Worm (Caenorhabditis elegans) whole organism, L4 larva: ENCODE measurements around the gene znf-782.
A peak's percentile ranks its signal among the peaks of the same experiment; 100 is the strongest.

ENCODE experiments used
- D1046.2 ChIP-seq: fragments of 200-800 bp; sonication (Bioruptor generic); IDR thresholded peaks from 2 replicates; pipeline ENCODE4 v1.3.6; 2022; ENCODE audit warnings: missing genetic modification characterization, missing compliant biosample characterization
- F10B5.3 ChIP-seq: sonication (generic microtip); optimal IDR thresholded peaks from 2 replicates; lab custom pipeline; 2016; ENCODE audit warnings: mild to moderate bottlenecking, missing genetic modification characterization, missing compliant biosample characterization
- Y48G9A.11 ChIP-seq: fragments of 200-800 bp; sonication (Bioruptor generic); IDR thresholded peaks from 2 replicates; pipeline ENCODE4 v1.3.6; 2022; ENCODE audit warnings: missing genetic modification reagents, missing genetic modification characterization, missing compliant biosample characterization
- Y5F2A.4 ChIP-seq: fragments of 200-800 bp; sonication (Bioruptor generic); optimal IDR thresholded peaks from 2 replicates; lab custom pipeline; 2018; ENCODE audit warnings: mild to moderate bottlenecking, missing genetic modification characterization, missing compliant biosample characterization
- aha-1 ChIP-seq: fragments of 150-350 bp; peaks from one replicate; lab custom pipeline; 2014; ENCODE audit warnings: missing biosample characterization, missing genetic modification characterization
- aly-2 ChIP-seq: sonication (generic microtip); optimal IDR thresholded peaks from 2 replicates; lab custom pipeline; 2018; ENCODE audit warnings: missing biosample characterization, missing genetic modification characterization
- arid-1 ChIP-seq: fragments of 200-800 bp; sonication (Bioruptor generic); conservative IDR thresholded peaks from 2 replicates; pipeline ENCODE4 v1.3.6; 2022; ENCODE audit warnings: missing genetic modification reagents, missing genetic modification characterization, missing compliant biosample characterization
- ceh-20 ChIP-seq: fragments of 200-800 bp; sonication (Bioruptor generic); IDR thresholded peaks from 2 replicates; pipeline ENCODE4 v1.3.6; 2022; ENCODE audit warnings: missing genetic modification reagents, missing genetic modification characterization, missing compliant biosample characterization
- ceh-28 ChIP-seq: fragments of 150-350 bp; optimal IDR thresholded peaks from 2 replicates; lab custom pipeline; 2014; ENCODE audit warnings: missing biosample characterization, missing genetic modification reagents, missing genetic modification characterization
- ceh-32 ChIP-seq: sonication (generic microtip); optimal IDR thresholded peaks from 2 replicates; lab custom pipeline; 2016; ENCODE audit warnings: mild to moderate bottlenecking, missing genetic modification characterization, missing compliant biosample characterization; ENCODE audit not compliant: poor library complexity
- daf-19 ChIP-seq: fragments of 200-800 bp; sonication (Bioruptor generic); conservative IDR thresholded peaks from 2 replicates; pipeline ENCODE4 v1.3.6; 2022; ENCODE audit warnings: missing genetic modification characterization, missing compliant biosample characterization
- dpl-1 ChIP-seq: fragments of 150-350 bp; optimal IDR thresholded peaks from 2 replicates; lab custom pipeline; 2014; ENCODE audit warnings: missing biosample characterization, missing genetic modification reagents, missing genetic modification characterization
- duxl-1 ChIP-seq: sonication (generic microtip); optimal IDR thresholded peaks from 2 replicates; lab custom pipeline; 2016; ENCODE audit warnings: mild to moderate bottlenecking, missing genetic modification characterization, moderate library complexity, missing compliant biosample characterization; ENCODE audit not compliant: poor library complexity
- egl-43 ChIP-seq: fragments of 200-800 bp; sonication (Bioruptor generic); IDR thresholded peaks from 2 replicates; pipeline ENCODE4 v1.3.6; 2022; ENCODE audit warnings: missing genetic modification reagents, missing genetic modification characterization, missing compliant biosample characterization
- fos-1 ChIP-seq: fragments of 150-350 bp; optimal IDR thresholded peaks from 2 replicates; lab custom pipeline; 2014; ENCODE audit warnings: missing biosample characterization, missing genetic modification characterization
- hlh-30 ChIP-seq: sonication (generic microtip); optimal IDR thresholded peaks from 2 replicates; lab custom pipeline; 2017; ENCODE audit warnings: antibody characterized with exemption, mild to moderate bottlenecking, missing genetic modification characterization, missing compliant biosample characterization; ENCODE audit not compliant: insufficient read depth
- jun-1 ChIP-seq: fragments of 150-350 bp; optimal IDR thresholded peaks from 2 replicates; lab custom pipeline; 2014; ENCODE audit warnings: missing biosample characterization, missing genetic modification reagents, missing genetic modification characterization
- lim-7 ChIP-seq: fragments of 200-800 bp; sonication (Bioruptor generic); IDR thresholded peaks from 2 replicates; pipeline ENCODE4 v1.3.6; 2022; ENCODE audit warnings: missing genetic modification characterization, missing compliant biosample characterization
- lin-1 ChIP-seq: fragments of 200-800 bp; sonication (Bioruptor generic); IDR thresholded peaks from 2 replicates; pipeline ENCODE4 v1.3.6; 2022; ENCODE audit warnings: missing genetic modification reagents, missing genetic modification characterization, missing compliant biosample characterization
- lin-13 ChIP-seq: fragments of 150-350 bp; optimal IDR thresholded peaks from 2 replicates; lab custom pipeline; 2014; ENCODE audit warnings: missing biosample characterization, missing genetic modification reagents, missing genetic modification characterization
- lin-15B ChIP-seq: fragments of 150-350 bp; sonication (generic microtip); optimal IDR thresholded peaks from 3 replicates; lab custom pipeline; 2014; ENCODE audit warnings: missing biosample characterization, missing genetic modification characterization
- lin-29 ChIP-seq: fragments of 200-800 bp; sonication (Bioruptor generic); IDR thresholded peaks from 2 replicates; pipeline ENCODE4 v1.3.6; 2022; ENCODE audit warnings: missing genetic modification reagents, missing genetic modification characterization, missing compliant biosample characterization
- lin-38 ChIP-seq: fragments of 200-800 bp; sonication (Bioruptor generic); IDR thresholded peaks from 2 replicates; pipeline ENCODE4 v1.3.6; 2022; ENCODE audit warnings: missing genetic modification reagents, missing genetic modification characterization, missing compliant biosample characterization
- madf-5 ChIP-seq, 2 experiments: fragments of 200-800 bp; sonication (Bioruptor generic); IDR thresholded peaks; 2 replicates each; pipeline ENCODE4 v1.3.6; 2022; ENCODE audit warnings: missing compliant biosample characterization in 2 of 2, missing genetic modification characterization in 2 of 2
- mes-2 ChIP-seq: sonication (generic microtip); optimal IDR thresholded peaks from 2 replicates; lab custom pipeline; 2016; ENCODE audit warnings: missing genotype, mild to moderate bottlenecking, missing genetic modification characterization, missing compliant biosample characterization; ENCODE audit not compliant: poor library complexity, severe bottlenecking
- nhr-237 ChIP-seq: sonication (generic microtip); optimal IDR thresholded peaks from 2 replicates; lab custom pipeline; 2017; ENCODE audit warnings: missing biosample characterization, missing genetic modification characterization
- nhr-25 ChIP-seq: sonication (generic microtip); optimal IDR thresholded peaks from 2 replicates; lab custom pipeline; 2017; ENCODE audit warnings: missing genetic modification characterization, mild to moderate bottlenecking, missing compliant biosample characterization, antibody characterized with exemption, moderate library complexity, borderline replicate concordance; ENCODE audit not compliant: insufficient read depth
- nhr-42 ChIP-seq: fragments of 200-800 bp; sonication (Bioruptor generic); IDR thresholded peaks from 2 replicates; pipeline ENCODE4 v1.3.6; 2022; ENCODE audit warnings: missing genetic modification characterization, missing compliant biosample characterization
- nhr-76 ChIP-seq: fragments of 150-350 bp; optimal IDR thresholded peaks from 2 replicates; lab custom pipeline; 2014; ENCODE audit warnings: missing biosample characterization, missing genetic modification characterization
- nhr-77 ChIP-seq: fragments of 150-350 bp; optimal IDR thresholded peaks from 2 replicates; lab custom pipeline; 2014; ENCODE audit warnings: missing biosample characterization, missing genetic modification characterization
- pqm-1 ChIP-seq: sonication (generic microtip); optimal IDR thresholded peaks from 2 replicates; lab custom pipeline; 2017; ENCODE audit warnings: missing biosample characterization, missing genetic modification characterization
- sdz-12 ChIP-seq: fragments of 200-800 bp; sonication (Bioruptor generic); optimal IDR thresholded peaks from 2 replicates; lab custom pipeline; 2018; ENCODE audit warnings: mild to moderate bottlenecking, missing genetic modification characterization, missing compliant biosample characterization
- set-16 ChIP-seq: fragments of 200-800 bp; sonication (Bioruptor generic); IDR thresholded peaks from 2 replicates; pipeline ENCODE4 v1.3.6; 2022; ENCODE audit warnings: missing genetic modification reagents, missing genetic modification characterization, missing compliant biosample characterization
- skn-1 ChIP-seq: fragments of 150-350 bp; optimal IDR thresholded peaks from 2 replicates; lab custom pipeline; 2014; ENCODE audit warnings: missing biosample characterization, missing genetic modification characterization
- snpc-1.2 ChIP-seq: fragments of 200-800 bp; sonication (Bioruptor generic); IDR thresholded peaks from 2 replicates; pipeline ENCODE4 v1.3.6; 2022; ENCODE audit warnings: missing genetic modification reagents, missing genetic modification characterization, missing compliant biosample characterization
- spr-1 ChIP-seq: sonication (generic microtip); optimal IDR thresholded peaks from 2 replicates; lab custom pipeline; 2016; ENCODE audit warnings: mild to moderate bottlenecking, missing genetic modification characterization, missing compliant biosample characterization
- tag-97 ChIP-seq: fragments of 200-800 bp; sonication (Bioruptor generic); IDR thresholded peaks from 2 replicates; pipeline ENCODE4 v1.3.6; 2022; ENCODE audit warnings: missing genetic modification characterization, missing compliant biosample characterization
- unc-62 ChIP-seq, 3 experiments: fragments of 150-350 bp in 1 of 3; sonication (generic microtip); optimal IDR thresholded peaks in 2 of 3; peaks in 1 of 3; 1 replicate in 1 of 3; 2 replicates in 2 of 3; lab custom pipeline; 2014 to 2017; ENCODE audit warnings: missing biosample characterization in 3 of 3, missing genetic modification characterization in 3 of 3, missing genetic modification reagents in 3 of 3, missing genotype in 1 of 3
- zag-1 ChIP-seq: fragments of 150-350 bp; optimal IDR thresholded peaks from 2 replicates; lab custom pipeline; 2014; ENCODE audit warnings: missing biosample characterization, missing genetic modification characterization
- zip-11 ChIP-seq: fragments of 200-800 bp; sonication (Bioruptor generic); IDR thresholded peaks from 2 replicates; pipeline ENCODE4 v1.3.6; 2022; ENCODE audit warnings: missing genetic modification characterization, missing compliant biosample characterization

Gene znf-782

DNA sequence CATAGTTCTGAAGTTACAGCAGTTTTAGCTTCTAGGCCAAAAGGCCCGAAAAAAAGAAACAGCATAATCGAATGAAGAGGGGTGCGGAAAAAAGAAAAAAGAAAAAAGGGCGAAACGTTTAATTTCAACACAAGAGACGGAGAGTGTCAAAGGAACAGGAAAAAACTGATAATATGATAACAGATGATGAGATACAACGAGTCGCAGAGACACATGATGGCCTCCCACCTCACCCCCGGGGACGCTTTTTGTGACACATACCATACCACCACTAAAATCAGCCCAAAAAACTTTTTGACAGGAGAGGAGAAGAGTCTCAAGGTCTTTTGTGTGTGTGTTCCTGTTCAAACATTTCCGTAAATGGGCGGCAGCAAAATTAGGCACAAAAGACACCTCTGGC is 32.2 kb downstream of the znf-782 start (continued):
- TF ChIP-seq duxl-1 (tag; lab: Kevin White, UChicago) (no peak), ceh-20 (GFP tag; lab: Robert Waterston, UW) (no peak), F10B5.3 (tag; lab: Kevin White, UChicago) (no peak), hlh-30 (tag; lab: Kevin White, UChicago) (peak; percentile 88), mes-2 (peak; percentile 38), skn-1 (tag; lab: Kevin White, UChicago) (no peak), nhr-42 (GFP tag; lab: Robert Waterston, UW) (no peak), lin-13 (no peak)

DNA sequence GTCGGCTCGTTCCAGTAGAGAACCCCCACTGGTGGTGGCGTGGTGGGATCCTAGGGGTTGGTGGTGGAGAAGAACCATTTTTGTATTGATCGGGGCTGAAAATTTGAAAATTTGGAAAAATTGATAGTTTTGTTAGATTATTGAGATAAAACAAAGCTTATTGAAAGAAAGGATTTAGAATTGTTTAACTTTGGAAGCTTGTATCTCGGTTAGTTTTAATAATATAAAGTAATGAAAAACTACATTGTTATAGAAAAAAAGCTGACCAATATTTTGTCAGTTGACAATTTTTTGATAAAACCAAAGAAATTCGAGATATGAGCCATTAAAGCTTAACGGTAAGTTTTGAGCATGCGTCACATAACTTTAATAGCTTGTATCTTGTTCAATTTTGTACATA is 37.4 kb downstream of the znf-782 start, which contains the start of gene abhd-14:
TSS of gene abhd-14 (minus strand) at position 101 of the 400 bp plus-strand sequence.
- TF ChIP-seq nhr-76 (tag; lab: Kevin White, UChicago): no peak
- TF ChIP-seq pqm-1 (tag; lab: Kevin White, UChicago): no peak

DNA sequence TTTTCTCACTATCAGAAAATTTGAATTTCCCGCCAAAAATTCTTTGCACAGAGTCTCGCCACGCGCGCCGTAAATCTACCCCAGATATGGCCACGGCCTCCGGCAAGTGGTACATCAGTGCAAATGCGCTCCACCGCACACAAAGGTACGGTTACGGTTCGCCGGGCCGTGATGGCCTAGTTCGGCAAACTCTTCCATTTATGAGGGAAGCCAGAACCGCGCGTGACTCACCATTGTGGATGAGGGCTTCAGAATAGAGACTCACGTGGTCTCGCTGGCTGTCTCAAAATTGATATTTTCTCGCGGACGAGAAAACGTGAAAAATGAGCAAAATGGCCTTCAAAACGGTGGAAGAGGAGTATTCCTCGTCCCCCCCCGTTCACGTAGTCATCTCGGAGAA is 47.5 kb downstream of the znf-782 start:
- TF ChIP-seq sdz-12 (no peak), lim-7 (no peak), lin-38 (GFP tag; lab: Robert Waterston, UW) (peak; percentile 50), nhr-237 (tag; lab: Kevin White, UChicago) (no peak), D1046.2 (GFP tag; lab: Robert Waterston, UW) (0 out of 2 replicates have a peak, but pooled peaks have one; percentile 61), set-16 (GFP tag; lab: Robert Waterston, UW) (peak; percentile 19; the same call in 1 of the 2 replicates), egl-43 (GFP tag; lab: Robert Waterston, UW) (0 out of 2 replicates have a peak, but pooled peaks have one; percentile 44)

DNA sequence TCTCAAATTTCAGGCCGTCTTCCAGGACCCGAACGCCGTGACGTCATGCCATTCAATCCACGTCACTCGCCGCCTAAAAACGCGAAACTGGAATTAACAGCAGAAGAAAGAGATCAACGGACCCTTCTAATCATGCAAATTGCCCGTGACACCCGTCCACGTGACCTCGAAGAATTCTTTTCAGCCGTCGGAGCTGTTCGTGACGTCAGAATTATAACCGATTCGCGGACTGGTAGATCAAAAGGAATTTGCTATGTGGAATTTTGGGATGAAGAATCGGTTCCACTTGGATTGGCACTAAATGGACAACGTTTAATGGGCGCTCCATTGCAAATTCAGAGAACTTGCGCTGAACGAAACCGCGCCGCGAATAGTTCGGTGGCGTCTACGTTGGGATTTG is 51.9 kb downstream of the znf-782 start:
- TF ChIP-seq spr-1 (tag; lab: Kevin White, UChicago) (no peak), madf-5 (GFP tag; IDR thresholded peaks at IDR 0.05; lab: Robert Waterston, UW) (no peak), unc-62 (GFP tag; optimal IDR thresholded peaks at IDR 0.05 in 1 of 2; lab: Kevin White, UChicago) (peak in 1 of 2 experiments; percentile 94), unc-62 (tag; optimal IDR thresholded peaks at IDR 0.05; lab: Kevin White, UChicago) (no peak), zag-1 (tag; lab: Kevin White, UChicago) (no peak)

DNA sequence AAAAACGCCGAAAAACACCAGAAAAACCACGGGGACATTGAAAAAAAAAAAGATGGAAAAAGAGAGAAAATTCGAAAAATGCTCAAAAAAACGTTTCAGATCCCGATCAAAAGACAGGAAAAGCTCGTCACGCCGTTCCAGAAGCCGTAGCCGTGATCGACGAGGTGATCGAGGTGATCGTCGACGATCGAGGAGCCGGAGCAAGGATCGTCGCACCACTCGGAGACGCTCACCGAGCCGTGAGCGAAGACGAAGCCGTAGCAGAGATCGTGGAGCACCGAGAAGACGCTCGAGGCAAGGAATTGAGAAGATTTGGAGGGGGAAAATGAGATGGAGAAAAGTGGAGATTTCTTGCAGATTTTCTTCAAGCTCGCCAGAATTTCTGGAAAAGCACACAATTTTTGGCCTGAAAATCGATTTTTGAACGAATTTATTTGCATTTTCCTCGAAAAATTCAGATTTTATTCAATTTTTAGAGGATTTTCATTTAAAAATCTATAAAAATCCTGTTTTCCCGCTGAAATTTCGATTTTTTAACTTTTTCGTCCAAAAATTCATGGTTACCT is 54.0 kb downstream of the znf-782 start:
- peak; percentile 88 for TF ChIP-seq set-16 (GFP tag; lab: Robert Waterston, UW)
- TF ChIP-seq Y5F2A.4 (GFP tag; lab: Kevin White, UChicago): no peak
- TF ChIP-seq aha-1: peak; percentile 38
- peak; percentile 13 for TF ChIP-seq mes-2
- TF ChIP-seq, all 104 proteins: peak for 3

DNA sequence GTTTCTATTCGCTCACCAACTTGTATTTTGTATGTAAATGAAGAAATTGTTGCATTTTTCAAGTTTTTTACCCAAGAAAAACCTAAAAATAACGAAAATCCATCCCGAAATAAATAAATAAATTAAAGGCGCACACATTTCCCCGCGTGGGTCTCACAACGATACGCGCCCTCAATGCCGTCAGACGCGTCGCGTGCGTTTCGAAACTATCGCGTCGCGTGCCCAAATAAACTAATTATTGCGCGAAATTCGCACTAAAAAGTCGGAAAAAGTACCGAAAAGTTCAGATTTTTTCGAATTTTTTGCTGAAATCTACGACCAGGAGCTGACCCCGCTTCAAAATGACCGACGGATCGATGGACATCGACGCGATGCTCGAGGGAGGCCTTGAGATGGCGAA is 54.9 kb downstream of the znf-782 start, which contains the start of gene rbm-39:
TSS of gene rbm-39 (plus strand) at position 178 of the 400 bp plus-strand sequence.
- peak; percentile 4 for TF ChIP-seq F10B5.3 (tag; lab: Kevin White, UChicago)
- no peak for TF ChIP-seq nhr-42 (GFP tag; lab: Robert Waterston, UW)
- peak; percentile 48 for TF ChIP-seq nhr-77 (tag; lab: Kevin White, UChicago)
- no peak for TF ChIP-seq Y48G9A.11 (GFP tag; lab: Robert Waterston, UW)
- TF ChIP-seq tag-97 (GFP tag; lab: Robert Waterston, UW): no peak
- TF ChIP-seq dpl-1 (GFP tag; lab: Kevin White, UChicago): peak; percentile 81
- TF ChIP-seq lin-29 (GFP tag; lab: Robert Waterston, UW): no peak
- TF ChIP-seq egl-43 (GFP tag; lab: Robert Waterston, UW): no peak
- TF ChIP-seq fos-1 (tag; lab: Kevin White, UChicago): no peak
- TF ChIP-seq nhr-25: peak; percentile 43
- TF ChIP-seq ceh-28 (tag; lab: Kevin White, UChicago): no peak
- TF ChIP-seq jun-1 (tag; lab: Kevin White, UChicago): no peak
- no peak for TF ChIP-seq lin-1 (GFP tag; lab: Robert Waterston, UW)
- no peak for TF ChIP-seq lin-15B
- peak; percentile 94 for TF ChIP-seq mes-2
- TF ChIP-seq zip-11: no peak
- no peak for TF ChIP-seq snpc-1.2 (GFP tag; lab: Robert Waterston, UW)
- no peak for TF ChIP-seq skn-1 (tag; lab: Kevin White, UChicago)
- TF ChIP-seq aly-2 (tag; lab: Kevin White, UChicago): no peak
- TF ChIP-seq ceh-32 (tag; lab: Kevin White, UChicago): no peak
- TF ChIP-seq arid-1 (GFP tag; lab: Robert Waterston, UW): peak; percentile 79
- 0 out of 2 replicates have a peak, but pooled peaks have one; percentile 39 for TF ChIP-seq daf-19 (GFP tag; lab: Robert Waterston, UW)
- TF ChIP-seq nhr-76 (tag; lab: Kevin White, UChicago): no peak
- TF ChIP-seq D1046.2 (GFP tag; lab: Robert Waterston, UW): no peak
